Worm (Caenorhabditis elegans): ENCODE data around the gene clh-3.

ce11 chrII:7232517-7232916, 6.8 kb upstream of the clh-3 start, which contains the start of gene ctsa-3.1:
- TF ChIP-seq aly-2 (tag; optimal IDR thresholded peaks at IDR 0.05): no peak
- no peak for TF ChIP-seq ama-1 (optimal IDR thresholded peaks at IDR 0.05)
- TF ChIP-seq unc-62 (GFP tag; optimal IDR thresholded peaks at IDR 0.05): no peak
- TF ChIP-seq fkh-10 (GFP tag; optimal IDR thresholded peaks at IDR 0.05): no peak
- no peak for TF ChIP-seq skn-1 (tag; optimal IDR thresholded peaks at IDR 0.05)
- TF ChIP-seq egl-27 (tag; optimal IDR thresholded peaks at IDR 0.05): no peak
- no peak for TF ChIP-seq nhr-12 (tag; optimal IDR thresholded peaks at IDR 0.05)
- TF ChIP-seq snpc-4 (tag; optimal IDR thresholded peaks at IDR 0.05): no peak
- TF ChIP-seq elt-3 (tag; optimal IDR thresholded peaks at IDR 0.05): no peak
- no peak for TF ChIP-seq mdl-1 (tag; optimal IDR thresholded peaks at IDR 0.05)

Measured in whole organism, L3 larva.